Worm (Caenorhabditis elegans): ENCODE results near the gene chil-19.

DNA sequence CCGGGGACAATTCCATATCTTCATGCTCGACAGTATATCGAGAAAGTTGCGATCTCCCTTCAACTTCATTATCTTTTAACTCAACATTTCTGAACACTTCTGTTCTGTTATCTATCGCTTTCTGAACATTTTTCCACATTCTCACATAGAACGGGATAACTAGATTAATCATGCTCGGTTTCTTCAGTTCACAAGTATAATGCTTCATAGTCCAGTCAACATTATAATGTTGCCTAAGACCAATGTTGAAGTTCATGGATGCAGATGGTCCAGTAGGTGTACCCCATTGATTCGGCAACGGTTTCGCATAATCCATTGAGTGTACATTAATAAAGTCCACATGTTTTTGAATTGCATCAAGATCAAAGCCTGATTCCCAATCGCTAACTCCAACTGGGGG lies 15.4 kb downstream of the chil-19 start:
- TF ChIP-seq fkh-10 (GFP tag; optimal IDR thresholded peaks at IDR 0.05) (no peak), sox-2 (GFP tag; IDR thresholded peaks at IDR 0.05) (no peak), C38D4.7 (GFP tag; optimal IDR thresholded peaks at IDR 0.05) (no peak), zip-5 (tag; optimal IDR thresholded peaks at IDR 0.05) (no peak)

Data from whole organism, late embryonic.